Worm (Caenorhabditis elegans): ENCODE data around the gene F08D12.15.

Gene F08D12.15

DNA sequence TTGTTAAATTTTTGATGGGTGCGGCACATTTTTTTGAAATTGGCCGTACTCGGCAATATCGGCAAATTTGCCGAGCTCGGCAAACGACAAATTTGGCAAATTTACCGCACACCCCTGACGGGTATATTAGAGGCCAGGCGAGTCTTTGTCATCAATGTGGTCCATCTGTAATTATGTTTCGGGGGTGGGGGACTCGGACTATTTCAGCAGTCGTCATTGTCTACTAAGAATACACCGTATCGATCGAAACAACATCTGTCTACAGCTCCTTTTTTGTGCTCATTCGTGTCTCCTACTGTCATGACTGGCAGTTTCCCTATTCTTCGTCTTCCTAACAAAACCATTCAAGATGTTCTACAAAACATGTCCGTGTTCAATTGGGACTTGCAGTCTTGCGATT is at the start of gene F08D12.15:
TSS of gene F08D12.15 (plus strand) at position 301 of the 400 bp plus-strand sequence.
- no peak for TF ChIP-seq ceh-63 (GFP tag; optimal IDR thresholded peaks at IDR 0.05)
- TF ChIP-seq tlp-1 (tag; optimal IDR thresholded peaks at IDR 0.05), result no peak
- TF ChIP-seq lin-39 (tag; optimal IDR thresholded peaks at IDR 0.05), result no peak
- no peak for TF ChIP-seq nhr-47 (tag; optimal IDR thresholded peaks at IDR 0.05)
- TF ChIP-seq hpl-2 (GFP tag; optimal IDR thresholded peaks at IDR 0.05), result no peak
- no peak for TF ChIP-seq ceh-90 (tag; optimal IDR thresholded peaks at IDR 0.05)
- TF ChIP-seq ets-5 (GFP tag; IDR thresholded peaks at IDR 0.05), result no peak
- no peak for TF ChIP-seq skn-1 (tag; optimal IDR thresholded peaks at IDR 0.05)
- no peak for TF ChIP-seq unc-98 (GFP tag; IDR thresholded peaks at IDR 0.05)
- TF ChIP-seq nhr-84 (tag; optimal IDR thresholded peaks at IDR 0.05), result no peak
- no peak for TF ChIP-seq vab-15 (tag; optimal IDR thresholded peaks at IDR 0.05)
- no peak for TF ChIP-seq efl-3 (GFP tag; optimal IDR thresholded peaks at IDR 0.05)
- TF ChIP-seq ama-1 (optimal IDR thresholded peaks at IDR 0.05), result no peak
- TF ChIP-seq mef-2 (tag; optimal IDR thresholded peaks at IDR 0.05), result no peak
- no peak for TF ChIP-seq grh-1 (GFP tag; IDR thresholded peaks at IDR 0.05)
- TF ChIP-seq nhr-90 (tag; optimal IDR thresholded peaks at IDR 0.05; ENCODE audit: poor library complexity), result no peak

DNA sequence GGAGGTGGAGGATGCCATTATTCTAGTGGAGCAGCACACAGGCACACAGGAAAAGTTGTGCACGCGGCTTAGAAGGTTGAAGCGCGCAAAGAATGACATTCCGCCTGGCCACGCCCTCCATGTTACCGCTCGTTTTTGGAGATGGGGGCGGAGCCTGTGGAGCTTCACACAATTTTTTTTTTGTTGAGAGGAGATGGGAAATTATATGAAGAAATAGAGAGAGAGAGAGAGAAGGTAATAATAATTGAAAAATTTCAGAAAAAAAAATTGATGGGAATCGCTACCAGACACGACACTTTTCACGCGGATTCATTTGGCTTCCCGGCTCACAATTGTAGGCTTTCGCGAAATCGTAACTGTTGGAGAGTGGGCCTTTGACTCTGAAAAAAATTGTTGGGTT is 49.1 kb upstream of the F08D12.15 start, which contains the start of gene T05A8.3:
TSS of gene T05A8.3 (minus strand) at position 101 of the 400 bp plus-strand sequence.
- TF ChIP-seq snpc-4 (tag; optimal IDR thresholded peaks at IDR 0.05) (no peak), C04F5.9 (tag; optimal IDR thresholded peaks at IDR 0.05) (no peak), nhr-28 (tag; optimal IDR thresholded peaks at IDR 0.05) (no peak), isw-1 (GFP tag; IDR thresholded peaks at IDR 0.05) (no peak), hlh-17 (GFP tag; optimal IDR thresholded peaks at IDR 0.05; ENCODE audit: borderline replicate concordance) (no peak)

DNA sequence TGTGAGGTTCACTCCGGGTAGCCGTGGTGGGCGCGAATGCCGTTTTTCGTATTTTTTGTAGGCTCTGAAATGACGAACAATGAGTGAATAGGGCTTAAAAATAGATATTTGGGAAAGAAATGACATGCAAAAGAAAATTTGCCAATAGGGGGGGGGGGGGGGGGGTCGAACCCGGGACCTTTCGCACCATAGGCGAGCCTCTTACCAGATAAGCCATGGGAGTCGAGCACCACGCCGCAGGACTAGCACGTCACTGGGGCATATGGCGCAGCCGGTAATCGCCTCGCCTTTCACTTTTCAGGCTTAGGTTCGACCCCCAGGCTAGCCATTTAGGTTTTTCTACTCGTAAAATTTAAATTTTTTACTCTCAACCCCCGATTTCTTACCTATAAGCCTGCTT is 47.2 kb upstream of the F08D12.15 start:
- TF ChIP-seq snu-23 (GFP tag; optimal IDR thresholded peaks at IDR 0.05), result no peak

DNA sequence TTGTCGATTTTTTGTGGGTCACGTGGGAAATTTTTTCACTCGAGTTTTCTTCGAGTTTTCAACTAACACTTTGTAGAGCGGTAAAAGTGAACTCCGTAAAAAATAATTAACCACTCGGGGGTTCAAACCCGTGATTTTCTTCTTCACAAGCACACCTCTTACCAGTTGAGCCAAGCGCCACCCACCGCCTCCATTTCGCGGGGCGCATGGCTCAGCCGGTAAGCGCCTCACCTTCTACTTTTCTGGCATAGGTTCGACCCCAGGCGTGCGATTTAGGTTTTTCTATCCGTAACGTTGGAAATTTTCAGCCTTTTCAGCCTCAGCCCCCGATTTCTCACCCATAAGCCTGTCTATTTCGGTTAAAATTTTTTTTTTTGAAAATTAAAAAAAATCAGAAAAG is 44.4 kb upstream of the F08D12.15 start:
- TF ChIP-seq tlp-1 (tag; optimal IDR thresholded peaks at IDR 0.05) (no peak), skn-1 (tag; optimal IDR thresholded peaks at IDR 0.05) (no peak), snpc-4 (tag; optimal IDR thresholded peaks at IDR 0.05) (no peak), ceh-90 (tag; optimal IDR thresholded peaks at IDR 0.05) (no peak), hpl-2 (GFP tag; optimal IDR thresholded peaks at IDR 0.05) (no peak), sptf-1 (tag; optimal IDR thresholded peaks at IDR 0.05) (no peak), lin-35 (GFP tag; optimal IDR thresholded peaks at IDR 0.05) (no peak), lir-3 (tag; optimal IDR thresholded peaks at IDR 0.05; ENCODE audit: poor library complexity) (no peak), zip-4 (GFP tag; optimal IDR thresholded peaks at IDR 0.05) (no peak), ama-1 (optimal IDR thresholded peaks at IDR 0.05) (no peak)

ce11 chrII:2725561-2725960 is 40.9 kb upstream of the F08D12.15 start, which contains the start of the genes T05A8.11 and nep-2:
Gene T05A8.11 (minus strand): TSS chrII:2725661.
Gene nep-2 (minus strand): TSS chrII:2725752.
- no peak for TF ChIP-seq Y116A8C.19 (tag; optimal IDR thresholded peaks at IDR 0.05; ENCODE audit: borderline replicate concordance)
- TF ChIP-seq sptf-1 (tag; optimal IDR thresholded peaks at IDR 0.05), result no peak
- no peak for TF ChIP-seq nhr-84 (tag; optimal IDR thresholded peaks at IDR 0.05)
- no peak for TF ChIP-seq ceh-90 (tag; optimal IDR thresholded peaks at IDR 0.05)
- no peak for TF ChIP-seq sup-37 (GFP tag; optimal IDR thresholded peaks at IDR 0.05)
- no peak for TF ChIP-seq lir-3 (tag; optimal IDR thresholded peaks at IDR 0.05; ENCODE audit: poor library complexity)
- no peak for TF ChIP-seq aly-2 (tag; optimal IDR thresholded peaks at IDR 0.05)
- TF ChIP-seq fkh-4 (tag; optimal IDR thresholded peaks at IDR 0.05; ENCODE audit: borderline replicate concordance), result no peak
- TF ChIP-seq nhr-19 (GFP tag; conservative IDR thresholded peaks at IDR 0.05), result no peak
- TF ChIP-seq egl-27 (tag; optimal IDR thresholded peaks at IDR 0.05), result no peak
- TF ChIP-seq nhr-47 (tag; optimal IDR thresholded peaks at IDR 0.05), result no peak

DNA sequence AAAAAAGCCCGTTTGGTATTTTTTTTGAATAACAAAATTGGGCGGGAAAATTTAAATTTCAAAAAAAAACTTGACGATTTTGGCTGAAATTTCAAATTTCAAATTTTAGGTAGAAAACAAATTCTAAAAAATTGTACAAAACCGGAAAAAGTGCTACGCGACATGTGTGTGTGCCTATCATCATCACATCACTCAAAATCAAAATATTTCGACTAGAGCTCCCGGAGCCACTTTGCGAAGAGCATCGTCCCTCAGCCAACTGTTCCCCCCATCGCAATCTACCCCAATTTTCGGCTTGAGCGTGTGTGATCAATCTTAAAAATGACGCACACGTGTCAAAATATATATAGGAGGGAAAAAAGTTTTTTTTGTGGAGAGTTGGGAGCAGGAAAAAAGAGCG is 39.7 kb upstream of the F08D12.15 start:
- TF ChIP-seq nhr-47 (tag; optimal IDR thresholded peaks at IDR 0.05) (no peak), ceh-8 (GFP tag; optimal IDR thresholded peaks at IDR 0.05) (no peak), rnt-1 (tag; optimal IDR thresholded peaks at IDR 0.05) (peak; percentile 43), lin-14 (GFP tag; optimal IDR thresholded peaks at IDR 0.05) (peak; percentile 33), unc-98 (GFP tag; IDR thresholded peaks at IDR 0.05) (no peak), unc-30 (tag; optimal IDR thresholded peaks at IDR 0.05) (no peak), ces-1 (GFP tag; optimal IDR thresholded peaks at IDR 0.05) (no peak), nhr-71 (tag; optimal IDR thresholded peaks at IDR 0.05) (peak; percentile 0)
